Fruit fly (Drosophila melanogaster): ENCODE measurements around the gene mdu.

DNA sequence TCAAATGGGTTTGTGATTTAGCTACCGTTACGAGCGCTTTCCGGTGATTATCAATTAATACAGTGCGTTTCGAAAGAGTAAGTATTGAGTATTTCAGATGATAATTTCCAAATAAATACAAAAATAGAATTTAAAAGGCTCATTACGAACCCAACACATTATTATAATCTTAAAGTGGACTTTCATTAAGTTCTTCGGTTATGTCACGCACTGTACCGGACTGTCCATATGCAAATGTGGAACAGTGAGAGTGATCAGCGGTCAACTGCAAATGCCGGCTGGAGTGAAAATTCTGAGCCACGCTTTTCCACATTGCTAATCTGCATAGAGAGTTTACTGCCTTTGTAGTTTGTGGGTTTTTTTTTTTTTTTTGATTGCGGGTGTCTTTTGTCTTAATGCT lies 43.3 kb upstream of the mdu start:
- TF ChIP-seq Hr39 (GFP tag; optimal IDR thresholded peaks at IDR 0.05) (no peak), cyc (GFP tag; optimal IDR thresholded peaks at IDR 0.05) (no peak), Sox15 (GFP tag; optimal IDR thresholded peaks at IDR 0.05) (no peak)
